Fruit fly (Drosophila melanogaster): ENCODE data around the gene ND-15.

ND-15 gene

dm6 chr2L:128977-129941, 14.7 kb downstream of the ND-15 start (continued):
- TF ChIP-seq bowl (GFP tag; IDR thresholded peaks at IDR 0.05): peak; percentile 57; the same call in 1 of the 2 replicates
- no peak for TF ChIP-seq CG15479 (GFP tag; optimal IDR thresholded peaks at IDR 0.05)
- TF ChIP-seq PHDP (tag; optimal IDR thresholded peaks at IDR 0.05): peak; percentile 31
- TF ChIP-seq lov (optimal IDR thresholded peaks at IDR 0.05): no peak
- 0 out of 3 replicates have a peak, but pooled peaks have one; percentile 46 for TF ChIP-seq lov (GFP tag; IDR thresholded peaks at IDR 0.05)
- no peak for TF ChIP-seq CG10959 (GFP tag; IDR thresholded peaks at IDR 0.05)
- no peak for TF ChIP-seq CG31224 (GFP tag; IDR thresholded peaks at IDR 0.05)
- no peak for TF ChIP-seq Chrac-16 (GFP tag; optimal IDR thresholded peaks at IDR 0.05)
- no peak for TF ChIP-seq Ets97D (GFP tag; optimal IDR thresholded peaks at IDR 0.05)
- TF ChIP-seq D (optimal IDR thresholded peaks at IDR 0.05): no peak
- no peak for TF ChIP-seq D (GFP tag; optimal IDR thresholded peaks at IDR 0.05)
- TF ChIP-seq Usf (GFP tag; optimal IDR thresholded peaks at IDR 0.05): no peak
- TF ChIP-seq bigmax (GFP tag; optimal IDR thresholded peaks at IDR 0.05): peak; percentile 28
- no peak for TF ChIP-seq Six4 (GFP tag; optimal IDR thresholded peaks at IDR 0.05)
- TF ChIP-seq CG4282 (GFP tag; optimal IDR thresholded peaks at IDR 0.05): no peak
- TF ChIP-seq bbx (GFP tag; IDR thresholded peaks at IDR 0.05; ENCODE audit: partially characterized antibody): peak; percentile 65
- 0 out of 2 replicates have a peak, but pooled peaks have one; percentile 27 for TF ChIP-seq Drgx (GFP tag; IDR thresholded peaks at IDR 0.05)
- TF ChIP-seq CG1603 (tag; optimal IDR thresholded peaks at IDR 0.05): peak; percentile 26
- TF ChIP-seq p53 (GFP tag; optimal IDR thresholded peaks at IDR 0.05): no peak
- no peak for TF ChIP-seq Kr (GFP tag; optimal IDR thresholded peaks at IDR 0.05)
- no peak for TF ChIP-seq CG12104 (GFP tag; optimal IDR thresholded peaks at IDR 0.05)
- no peak for TF ChIP-seq H15 (GFP tag; IDR thresholded peaks at IDR 0.05)
- no peak for TF ChIP-seq Atf3 (GFP tag; optimal IDR thresholded peaks at IDR 0.05)
- TF ChIP-seq Hand (GFP tag; optimal IDR thresholded peaks at IDR 0.05): peak; percentile 33
- peak; percentile 60 for TF ChIP-seq CG17568 (GFP tag; optimal IDR thresholded peaks at IDR 0.05)
- TF ChIP-seq Sry-δ (GFP tag; optimal IDR thresholded peaks at IDR 0.05): peak; percentile 2
- no peak; the same call in 1 of the 2 replicates for TF ChIP-seq sna (GFP tag; IDR thresholded peaks at IDR 0.05; ENCODE audit: partially characterized antibody)
- TF ChIP-seq crol (GFP tag; IDR thresholded peaks at IDR 0.05): peak; percentile 48; the same call in 1 of the 2 replicates
- no peak; the same call in 1 of the 2 replicates for TF ChIP-seq Xrp1 (GFP tag; IDR thresholded peaks at IDR 0.05)
- TF ChIP-seq D19A (tag; optimal IDR thresholded peaks at IDR 0.05): peak; percentile 50
- TF ChIP-seq CG14441 (GFP tag; IDR thresholded peaks at IDR 0.05): no peak; the same call in 1 of the 2 replicates
- TF ChIP-seq Awh (GFP tag; IDR thresholded peaks at IDR 0.05): peak; percentile 47; the same call in 1 of the 2 replicates
- TF ChIP-seq CG4360 (GFP tag; IDR thresholded peaks at IDR 0.05): 0 out of 2 replicates have a peak, but pooled peaks have one; percentile 33
- TF ChIP-seq CG42726 (GFP tag; IDR thresholded peaks at IDR 0.05; ENCODE audit: partially characterized antibody): peak; percentile 67; the same call in 1 of the 2 replicates
- TF ChIP-seq eve (GFP tag; optimal IDR thresholded peaks at IDR 0.05): peak in 1 of 2 experiments; percentile 77
- TF ChIP-seq mam (GFP tag; optimal IDR thresholded peaks at IDR 0.05): no peak
- TF ChIP-seq rib (GFP tag; IDR thresholded peaks at IDR 0.05): peak; percentile 64; the same call in 1 of the 2 replicates
- TF ChIP-seq Bdp1 (GFP tag; optimal IDR thresholded peaks at IDR 0.05): no peak
- peak; percentile 95 for TF ChIP-seq chinmo (GFP tag; IDR thresholded peaks at IDR 0.05; ENCODE audit: partially characterized antibody)
- TF ChIP-seq CrebB (tag; optimal IDR thresholded peaks at IDR 0.05): peak; percentile 73
- no peak for TF ChIP-seq CG10565 (GFP tag; optimal IDR thresholded peaks at IDR 0.05)
- TF ChIP-seq zfh1 (GFP tag; IDR thresholded peaks at IDR 0.05): peak; percentile 60; the same call in 2 of the 3 replicates
- no peak for TF ChIP-seq hb (GFP tag; IDR thresholded peaks at IDR 0.05; ENCODE audit: partially characterized antibody)
- no peak for TF ChIP-seq Sry-β (GFP tag; optimal IDR thresholded peaks at IDR 0.05)
- no peak for TF ChIP-seq hbn (GFP tag; IDR thresholded peaks at IDR 0.05; ENCODE audit: partially characterized antibody)
- TF ChIP-seq CG8290 (GFP tag; optimal IDR thresholded peaks at IDR 0.05): peak; percentile 41
- TF ChIP-seq CG8290 (tag; optimal IDR thresholded peaks at IDR 0.05): peak; percentile 21 to 82
- TF ChIP-seq CG6791 (GFP tag; IDR thresholded peaks at IDR 0.05; ENCODE audit: partially characterized antibody): peak; percentile 36; the same call in 1 of the 3 replicates
